Worm (Caenorhabditis elegans): ENCODE measurements around the gene F59E12.9.

DNA sequence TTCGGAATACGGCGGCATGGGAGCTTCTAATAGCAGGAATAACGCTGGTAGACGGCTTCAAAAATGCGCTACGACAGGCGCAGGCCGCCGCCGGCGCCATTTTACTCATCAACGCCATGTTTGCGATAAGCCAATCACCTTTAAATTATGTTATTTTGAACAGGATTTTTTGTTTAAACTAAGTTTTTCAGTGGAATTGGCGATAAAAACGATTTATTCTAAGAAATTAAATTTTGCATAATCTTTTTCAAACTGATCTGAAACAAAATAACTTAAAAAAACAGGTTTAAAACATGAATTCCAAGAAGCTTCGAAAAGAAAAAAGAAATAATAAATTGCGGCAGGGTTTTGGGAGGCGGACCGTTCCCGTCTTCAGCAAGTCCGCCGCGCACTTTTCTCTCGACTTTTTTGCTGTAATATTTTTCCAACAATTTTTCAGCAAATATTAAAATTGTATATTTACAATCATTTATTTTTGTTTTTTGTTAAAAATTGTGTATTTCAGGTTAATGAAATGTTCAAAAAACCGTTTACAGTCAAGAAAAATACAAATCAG is 44.5 kb upstream of the F59E12.9 start, which contains the start of the genes ndub-5 and eif-2D:
- TF ChIP-seq ama-1 (optimal IDR thresholded peaks at IDR 0.05): no peak
- TF ChIP-seq F13C5.2 (tag; optimal IDR thresholded peaks at IDR 0.05): peak; percentile 46
- TF ChIP-seq flt-1 (GFP tag; IDR thresholded peaks at IDR 0.05): 0 out of 2 replicates have a peak, but pooled peaks have one; percentile 23
- no peak for TF ChIP-seq tra-4 (tag; optimal IDR thresholded peaks at IDR 0.05)

Data from whole organism, early embryonic.